Fruit fly (Drosophila melanogaster): ENCODE data around the gene CG11927.

The CG11927 gene

DNA sequence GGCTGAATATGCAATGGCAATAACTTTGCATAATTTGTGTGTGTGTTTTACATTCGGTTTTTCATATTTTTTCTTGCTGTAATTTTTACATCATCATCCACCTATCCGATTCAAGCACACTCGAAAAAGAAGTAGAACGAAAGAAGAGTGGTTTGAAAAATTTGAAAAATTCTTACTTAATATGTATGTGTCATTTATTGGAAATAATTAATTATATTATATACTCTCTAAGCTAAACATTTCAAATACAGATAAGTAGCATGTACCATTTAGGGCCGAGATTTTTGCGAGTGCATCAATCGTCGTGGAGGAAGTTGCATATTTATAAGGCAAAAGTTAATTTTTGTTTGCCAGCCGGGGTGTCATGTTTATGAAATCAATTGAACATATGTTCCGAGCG, 41.5 kb upstream of the CG11927 start (continued):
- peak; percentile 25 for TF ChIP-seq nmo (GFP tag; optimal IDR thresholded peaks at IDR 0.05)
- peak; percentile 12; the same call in 1 of the 2 replicates for TF ChIP-seq E2f2 (GFP tag; IDR thresholded peaks at IDR 0.05)
- no peak for TF ChIP-seq CG2875 (GFP tag; optimal IDR thresholded peaks at IDR 0.05)
- TF ChIP-seq row (GFP tag; IDR thresholded peaks at IDR 0.05), result peak; percentile 45; the same call in 2 of the 3 replicates
- TF ChIP-seq CG5180 (GFP tag; optimal IDR thresholded peaks at IDR 0.05), result no peak
- TF ChIP-seq NK7.1 (GFP tag; optimal IDR thresholded peaks at IDR 0.05), result no peak
- TF ChIP-seq gsb-n (tag; optimal IDR thresholded peaks at IDR 0.05), result no peak
- TF ChIP-seq CG6683 (GFP tag; optimal IDR thresholded peaks at IDR 0.05), result no peak
- TF ChIP-seq CG17568 (GFP tag; optimal IDR thresholded peaks at IDR 0.05), result no peak
- TF ChIP-seq CG7839 (tag; optimal IDR thresholded peaks at IDR 0.05), result peak; percentile 44
- TF ChIP-seq wdn (GFP tag; IDR thresholded peaks at IDR 0.05), result no peak
- TF ChIP-seq az2 (GFP tag; optimal IDR thresholded peaks at IDR 0.05), result peak; percentile 19
- TF ChIP-seq CG15514 (GFP tag; optimal IDR thresholded peaks at IDR 0.05), result no peak
- TF ChIP-seq fd64A (GFP tag; optimal IDR thresholded peaks at IDR 0.05), result no peak
- no peak for TF ChIP-seq Sox100B (GFP tag; optimal IDR thresholded peaks at IDR 0.05)
- no peak for TF ChIP-seq CG31224 (GFP tag; IDR thresholded peaks at IDR 0.05)
- no peak for TF ChIP-seq CG9932 (GFP tag; IDR thresholded peaks at IDR 0.05)
- TF ChIP-seq dysf (GFP tag; IDR thresholded peaks at IDR 0.05), result peak; percentile 56; the same call in 2 of the 3 replicates
- no peak for TF ChIP-seq CG8765 (GFP tag; IDR thresholded peaks at IDR 0.05)
- TF ChIP-seq CG7357 (GFP tag; IDR thresholded peaks at IDR 0.05), result no peak
- no peak for TF ChIP-seq CG4730 (GFP tag; IDR thresholded peaks at IDR 0.05)
- no peak for TF ChIP-seq zen2 (GFP tag; IDR thresholded peaks at IDR 0.05; ENCODE audit: partially characterized antibody)
- no peak for TF ChIP-seq Max (GFP tag; optimal IDR thresholded peaks at IDR 0.05)
- no peak for TF ChIP-seq CG18599 (GFP tag; optimal IDR thresholded peaks at IDR 0.05)
- peak; percentile 64 for TF ChIP-seq Ptx1 (GFP tag; IDR thresholded peaks at IDR 0.05)
- TF ChIP-seq NC2β (GFP tag; optimal IDR thresholded peaks at IDR 0.05), result no peak
- no peak for TF ChIP-seq HLH54F (GFP tag; optimal IDR thresholded peaks at IDR 0.05)
- TF ChIP-seq CG18262 (tag; optimal IDR thresholded peaks at IDR 0.05), result peak; percentile 2
- TF ChIP-seq vvl (GFP tag; IDR thresholded peaks at IDR 0.05), result peak; percentile 82
- no peak for TF ChIP-seq mam (GFP tag; optimal IDR thresholded peaks at IDR 0.05)
- TF ChIP-seq dmrt11E (tag; optimal IDR thresholded peaks at IDR 0.05), result no peak
- TF ChIP-seq CG9876 (GFP tag; optimal IDR thresholded peaks at IDR 0.05), result no peak
- TF ChIP-seq B-H2 (GFP tag; optimal IDR thresholded peaks at IDR 0.05), result no peak
- TF ChIP-seq da (GFP tag; optimal IDR thresholded peaks at IDR 0.05), result no peak
- TF ChIP-seq tap (tag; optimal IDR thresholded peaks at IDR 0.05), result peak; percentile 15
- no peak for TF ChIP-seq Sin3A (optimal IDR thresholded peaks at IDR 0.05)
- no peak for TF ChIP-seq CG3847 (GFP tag; IDR thresholded peaks at IDR 0.05)
- TF ChIP-seq zfh1 (GFP tag; IDR thresholded peaks at IDR 0.05), result no peak
- no peak for TF ChIP-seq wor (GFP tag; IDR thresholded peaks at IDR 0.05)
- peak; percentile 37; the same call in 1 of the 2 replicates for TF ChIP-seq Oaz (GFP tag; IDR thresholded peaks at IDR 0.05)
- TF ChIP-seq crc (GFP tag; optimal IDR thresholded peaks at IDR 0.05), result no peak
- TF ChIP-seq Rx (GFP tag; IDR thresholded peaks at IDR 0.05), result no peak
- 0 out of 2 replicates have a peak, but pooled peaks have one; percentile 31 for TF ChIP-seq CG11247 (GFP tag; IDR thresholded peaks at IDR 0.05)
- TF ChIP-seq inv (GFP tag; IDR thresholded peaks at IDR 0.05; ENCODE audit: partially characterized antibody), result no peak
- no peak for TF ChIP-seq odd (GFP tag; optimal IDR thresholded peaks at IDR 0.05)
- TF ChIP-seq CG3995 (GFP tag; optimal IDR thresholded peaks at IDR 0.05), result no peak
- no peak for TF ChIP-seq Optix (GFP tag; IDR thresholded peaks at IDR 0.05)
- TF ChIP-seq slp2 (GFP tag; optimal IDR thresholded peaks at IDR 0.05), result no peak
- no peak for TF ChIP-seq Sry-δ (GFP tag; optimal IDR thresholded peaks at IDR 0.05)
- 0 out of 2 replicates have a peak, but pooled peaks have one; percentile 21 for TF ChIP-seq CG17328 (GFP tag; IDR thresholded peaks at IDR 0.05)
- TF ChIP-seq NfI (GFP tag; optimal IDR thresholded peaks at IDR 0.05), result peak; percentile 32
- peak; percentile 60; the same call in 1 of the 2 replicates for TF ChIP-seq Ada2b (GFP tag; IDR thresholded peaks at IDR 0.05)
